Worm (Caenorhabditis elegans): ENCODE measurements around the gene K07H8.9.

K07H8.9 gene

DNA sequence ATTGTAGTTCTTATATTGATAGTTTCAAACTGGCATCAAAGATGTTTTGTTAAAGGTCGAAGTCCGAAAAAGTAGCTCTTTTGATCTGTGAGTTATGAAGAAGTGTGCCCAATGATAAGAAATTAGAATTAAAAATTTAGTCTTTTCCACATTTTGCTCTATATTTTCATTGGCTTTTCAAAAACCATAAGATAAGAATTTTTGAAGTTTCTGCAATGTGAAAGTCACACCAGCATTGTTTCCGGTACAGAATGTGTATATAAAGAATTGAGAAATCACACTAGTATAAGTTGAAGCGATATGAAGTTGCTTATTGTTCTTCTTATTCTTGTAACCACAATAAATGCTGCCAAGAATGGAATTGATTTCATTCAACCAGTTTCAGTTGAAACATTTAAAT is 46.2 kb upstream of the K07H8.9 start, which contains the start of gene lys-10:
lys-10 (plus strand) TSS at position 301 of the 400 bp plus-strand sequence.
- TF ChIP-seq lin-13 (GFP tag; optimal IDR thresholded peaks at IDR 0.05) (no peak), gei-8 (GFP tag; optimal IDR thresholded peaks at IDR 0.05) (no peak), zfp-3 (GFP tag; conservative IDR thresholded peaks at IDR 0.05) (no peak), daf-8 (GFP tag; IDR thresholded peaks at IDR 0.05) (no peak), vab-7 (GFP tag; IDR thresholded peaks at IDR 0.05) (no peak), mdl-1 (tag; optimal IDR thresholded peaks at IDR 0.05) (no peak), nhr-11 (tag; optimal IDR thresholded peaks at IDR 0.05) (no peak), daf-12 (tag; optimal IDR thresholded peaks at IDR 0.05) (no peak), spr-1 (tag; optimal IDR thresholded peaks at IDR 0.05) (no peak), mdt-29 (GFP tag; IDR thresholded peaks at IDR 0.05) (no peak), nhr-28 (tag; optimal IDR thresholded peaks at IDR 0.05) (no peak), zip-2 (tag; optimal IDR thresholded peaks at IDR 0.05) (no peak), dve-1 (tag; optimal IDR thresholded peaks at IDR 0.05; ENCODE audit: insufficient read depth) (no peak), dpl-1 (GFP tag; optimal IDR thresholded peaks at IDR 0.05) (no peak), ceh-20 (GFP tag; IDR thresholded peaks at IDR 0.05) (no peak), dmd-9 (GFP tag; IDR thresholded peaks at IDR 0.05) (no peak), ceh-32 (tag; optimal IDR thresholded peaks at IDR 0.05; ENCODE audit: poor library complexity) (no peak)

ce11 chrIV:8328913-8329312 is 42.6 kb upstream of the K07H8.9 start, which contains the start of gene F35H10.2:
Gene F35H10.2, plus strand, starts transcription at chrIV:8329213.
- TF ChIP-seq unc-62 (GFP tag; optimal IDR thresholded peaks at IDR 0.05 in 1 of 2) (no peak), unc-62 (tag; optimal IDR thresholded peaks at IDR 0.05) (no peak), daf-8 (GFP tag; IDR thresholded peaks at IDR 0.05) (no peak), F49E8.2 (tag; optimal IDR thresholded peaks at IDR 0.05; ENCODE audit: borderline replicate concordance) (no peak), daf-12 (tag; optimal IDR thresholded peaks at IDR 0.05) (no peak), lir-3 (tag; optimal IDR thresholded peaks at IDR 0.05) (no peak), zip-11 (GFP tag; IDR thresholded peaks at IDR 0.05) (no peak), T26A8.4 (GFP tag; IDR thresholded peaks at IDR 0.05) (no peak), snpc-1.2 (GFP tag; IDR thresholded peaks at IDR 0.05) (no peak), dmd-8 (GFP tag; IDR thresholded peaks at IDR 0.05) (no peak), cey-2 (tag; optimal IDR thresholded peaks at IDR 0.05; ENCODE audit: borderline replicate concordance, insufficient read depth) (no peak), fos-1 (tag; optimal IDR thresholded peaks at IDR 0.05) (no peak), ceh-32 (tag; optimal IDR thresholded peaks at IDR 0.05; ENCODE audit: poor library complexity) (no peak), attf-4 (tag; optimal IDR thresholded peaks at IDR 0.05) (no peak), jun-1 (tag; optimal IDR thresholded peaks at IDR 0.05) (no peak), ceh-20 (GFP tag; IDR thresholded peaks at IDR 0.05) (no peak), gei-8 (GFP tag; optimal IDR thresholded peaks at IDR 0.05) (no peak), ztf-7 (tag; optimal IDR thresholded peaks at IDR 0.05) (no peak), nhr-102 (tag; optimal IDR thresholded peaks at IDR 0.05) (no peak), ZK337.2 (GFP tag; IDR thresholded peaks at IDR 0.05) (no peak)

DNA sequence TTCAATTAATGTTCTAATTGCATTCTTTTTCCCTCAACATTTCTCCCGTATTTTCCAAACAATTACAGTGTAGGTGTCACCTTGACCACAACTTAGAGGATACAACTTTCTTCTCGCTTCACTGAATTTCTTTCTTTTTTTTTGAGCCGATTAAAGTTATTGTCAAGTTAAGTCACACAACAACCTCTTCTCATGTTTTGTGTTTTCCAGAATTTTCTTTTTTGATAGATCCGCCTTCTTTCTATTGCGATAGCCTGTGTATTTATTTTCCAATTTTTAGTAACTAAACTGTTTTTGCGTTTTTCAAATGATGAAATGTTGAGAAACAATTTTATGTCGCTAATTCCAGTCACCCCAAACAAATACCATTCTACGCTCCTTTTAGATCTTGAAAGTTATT is 39.4 kb upstream of the K07H8.9 start, which contains the start of gene F35H10.3:
F35H10.3 (plus strand) TSS at position 301 of the 400 bp plus-strand sequence.
- TF ChIP-seq cey-2 (tag; optimal IDR thresholded peaks at IDR 0.05; ENCODE audit: borderline replicate concordance, insufficient read depth): no peak
- TF ChIP-seq fos-1 (tag; optimal IDR thresholded peaks at IDR 0.05): no peak
- no peak for TF ChIP-seq mes-2 (tag; optimal IDR thresholded peaks at IDR 0.05; ENCODE audit: poor library complexity, severe bottlenecking)
- no peak for TF ChIP-seq ces-1 (GFP tag; optimal IDR thresholded peaks at IDR 0.05)
- no peak for TF ChIP-seq unc-62 (GFP tag; optimal IDR thresholded peaks at IDR 0.05 in 1 of 2)
- TF ChIP-seq unc-62 (tag; optimal IDR thresholded peaks at IDR 0.05): no peak
- TF ChIP-seq mdt-29 (GFP tag; IDR thresholded peaks at IDR 0.05): no peak
- no peak for TF ChIP-seq F49E8.2 (tag; optimal IDR thresholded peaks at IDR 0.05; ENCODE audit: borderline replicate concordance)

DNA sequence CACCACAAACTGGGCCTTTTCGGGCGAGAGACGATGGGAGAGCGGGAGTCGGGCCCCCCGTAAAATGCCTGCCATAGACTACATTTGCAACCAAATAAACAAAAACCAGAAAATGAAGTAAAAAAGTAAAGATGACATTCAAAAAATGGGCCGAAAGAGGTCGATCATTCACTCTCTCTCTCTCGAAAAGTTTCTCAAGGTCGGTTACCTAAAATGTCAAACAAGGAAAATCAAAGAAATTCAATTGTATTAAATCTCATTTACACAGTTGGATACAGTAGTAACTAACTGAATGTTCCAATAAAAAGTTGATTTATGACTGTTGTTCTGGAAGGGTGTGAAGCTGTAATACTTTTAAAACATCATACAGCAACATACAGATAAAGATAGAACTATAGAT is 32.5 kb upstream of the K07H8.9 start:
- TF ChIP-seq ceh-44 (GFP tag; IDR thresholded peaks at IDR 0.05) (no peak), lin-1 (GFP tag; IDR thresholded peaks at IDR 0.05) (no peak), daf-12 (tag; optimal IDR thresholded peaks at IDR 0.05) (no peak), duxl-1 (tag; optimal IDR thresholded peaks at IDR 0.05; ENCODE audit: poor library complexity) (no peak), hif-1 (tag; optimal IDR thresholded peaks at IDR 0.05) (no peak), tra-1 (GFP tag; IDR thresholded peaks at IDR 0.05) (no peak), ceh-62 (tag; optimal IDR thresholded peaks at IDR 0.05) (no peak), gei-8 (GFP tag; optimal IDR thresholded peaks at IDR 0.05) (no peak), dpl-1 (GFP tag; optimal IDR thresholded peaks at IDR 0.05) (no peak)
